Fruit fly (Drosophila melanogaster): ENCODE data around the gene CG18628.

- no peak for TF ChIP-seq vri (GFP tag; optimal IDR thresholded peaks at IDR 0.05)
- TF ChIP-seq fd85E (GFP tag; optimal IDR thresholded peaks at IDR 0.05): no peak
- no peak for TF ChIP-seq Sox102F (GFP tag; optimal IDR thresholded peaks at IDR 0.05)
- no peak for TF ChIP-seq CG7368 (GFP tag; optimal IDR thresholded peaks at IDR 0.05)
- no peak for TF ChIP-seq salr (GFP tag; optimal IDR thresholded peaks at IDR 0.05)
- TF ChIP-seq net (GFP tag; optimal IDR thresholded peaks at IDR 0.05): no peak
- no peak for TF ChIP-seq CG11902 (GFP tag; optimal IDR thresholded peaks at IDR 0.05)
- no peak for TF ChIP-seq CG3032 (tag; optimal IDR thresholded peaks at IDR 0.05)
Observed at dm6 chr3L:10657311-10657710, 17.8 kb downstream of the CG18628 start.
